Worm (Caenorhabditis elegans) whole organism, young adult: Measurements from ENCODE around the gene Y7A5A.1.

Source experiments
- F22D6.2 ChIP-seq: sonication (generic microtip); optimal IDR thresholded peaks from 2 replicates; lab custom pipeline; 2016; ENCODE audit warnings: mild to moderate bottlenecking, missing genetic modification characterization, missing compliant biosample characterization
- F49E8.2 ChIP-seq: sonication (generic microtip); optimal IDR thresholded peaks from 3 replicates; lab custom pipeline; 2017; ENCODE audit warnings: missing genetic modification characterization, mild to moderate bottlenecking, missing compliant biosample characterization, antibody characterized with exemption, moderate library complexity; ENCODE audit not compliant: insufficient read depth
- F55B11.4 ChIP-seq: sonication (generic microtip); optimal IDR thresholded peaks from 2 replicates; lab custom pipeline; 2016; ENCODE audit warnings: missing compliant biosample characterization, missing genetic modification characterization, borderline replicate concordance; ENCODE audit not compliant: insufficient read depth
- K12H6.12 ChIP-seq: fragments of 200-800 bp; sonication (Bioruptor generic); optimal IDR thresholded peaks from 2 replicates; lab custom pipeline; 2018; ENCODE audit warnings: mild to moderate bottlenecking, missing genetic modification characterization, missing compliant biosample characterization
- ama-1 ChIP-seq, 3 experiments: fragments of 150-350 bp in 1 of 3; sonication (generic microtip) in 2 of 3; optimal IDR thresholded peaks; 2 replicates each; lab custom pipeline; 2014 to 2018; ENCODE audit warnings: missing biosample characterization in 2 of 3, missing genetic modification characterization in 2 of 3, missing genetic modification reagents in 2 of 3
- bed-2 ChIP-seq: fragments of 200-800 bp; sonication (Bioruptor generic); IDR thresholded peaks from 2 replicates; pipeline ENCODE4 v1.3.6; 2022; ENCODE audit warnings: missing genetic modification reagents, missing genetic modification characterization, missing compliant biosample characterization
- cebp-1 ChIP-seq, 2 experiments: fragments of 200-800 bp in 1 of 2; sonication (Bioruptor generic) in 1 of 2; sonication (generic microtip) in 1 of 2; IDR thresholded peaks in 1 of 2; optimal IDR thresholded peaks in 1 of 2; 2 replicates each; pipeline versions ENCODE4 v1.3.6 to Lab custom; 2017 to 2022; ENCODE audit warnings: missing compliant biosample characterization in 2 of 2, missing genetic modification characterization in 2 of 2, mild to moderate bottlenecking in 1 of 2, missing genetic modification reagents in 1 of 2, moderate library complexity in 1 of 2
- dox-1 ChIP-seq: fragments of 200-800 bp; sonication (Bioruptor generic); IDR thresholded peaks from 2 replicates; pipeline ENCODE4 v1.3.6; 2022; ENCODE audit warnings: missing genetic modification reagents, missing genetic modification characterization, missing compliant biosample characterization
- gei-17 ChIP-seq: fragments of 200-800 bp; sonication (Bioruptor generic); optimal IDR thresholded peaks from 2 replicates; lab custom pipeline; 2018; ENCODE audit warnings: mild to moderate bottlenecking, missing genetic modification characterization, missing compliant biosample characterization
- nfya-1 ChIP-seq: sonication (generic microtip); optimal IDR thresholded peaks from 2 replicates; lab custom pipeline; 2017; ENCODE audit warnings: antibody characterized with exemption, missing compliant biosample characterization, missing genetic modification characterization, borderline replicate concordance; ENCODE audit not compliant: insufficient read depth
- snpc-4 ChIP-seq, 5 experiments: fragments of 150-350 bp in 1 of 5; sonication (generic microtip) in 4 of 5; optimal IDR thresholded peaks; 2 replicates each; lab custom pipeline; 2014 to 2018; ENCODE audit warnings: missing genetic modification characterization in 5 of 5, missing biosample characterization in 3 of 5, antibody characterized with exemption in 2 of 5, mild to moderate bottlenecking in 2 of 5, missing compliant biosample characterization in 2 of 5, missing genotype in 2 of 5, moderate library complexity in 2 of 5, missing genetic modification reagents in 1 of 5

DNA sequence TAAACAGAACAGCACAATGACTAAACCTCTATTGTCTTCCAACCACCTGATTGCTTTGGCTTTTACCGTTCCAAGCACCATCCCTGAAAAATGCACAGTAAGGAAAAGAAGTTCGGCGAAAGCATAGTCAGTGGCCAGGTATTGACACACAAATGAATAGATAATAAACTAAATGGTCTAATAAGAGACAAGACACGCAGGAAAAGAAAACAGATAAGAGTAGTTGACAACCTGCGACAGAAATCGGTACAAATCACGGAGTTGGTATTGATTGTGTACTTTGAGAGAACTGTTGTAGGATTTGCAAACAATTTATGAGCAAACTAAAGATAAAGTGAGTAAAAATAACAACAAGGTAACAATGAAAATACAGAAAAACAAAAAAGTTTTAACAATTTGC is at the start of gene Y7A5A.1:
- TF ChIP-seq F22D6.2 (tag; lab: Kevin White, UChicago) (no peak), gei-17 (GFP tag; lab: Kevin White, UChicago) (no peak), ama-1 (optimal IDR thresholded peaks at IDR 0.05; lab: Kevin White, UChicago) (no peak), ama-1 (GFP tag; optimal IDR thresholded peaks at IDR 0.05; lab: Kevin White, UChicago) (no peak), nfya-1 (tag; lab: Kevin White, UChicago) (no peak), F49E8.2 (tag; lab: Kevin White, UChicago) (no peak), snpc-4 (GFP tag; optimal IDR thresholded peaks at IDR 0.05; lab: Kevin White, UChicago) (no peak), snpc-4 (tag; optimal IDR thresholded peaks at IDR 0.05; lab: Kevin White, UChicago) (no peak), F55B11.4 (tag; lab: Kevin White, UChicago) (no peak), cebp-1 (GFP tag; IDR thresholded peaks at IDR 0.05; lab: Robert Waterston, UW) (no peak), cebp-1 (tag; optimal IDR thresholded peaks at IDR 0.05; lab: Kevin White, UChicago) (no peak), K12H6.12 (tag; lab: Kevin White, UChicago) (no peak), bed-2 (GFP tag; lab: Robert Waterston, UW) (no peak), dox-1 (no peak)
